Worm (Caenorhabditis elegans) whole organism, L2 larva: ENCODE results near the gene msp-55.
"Not testable (repeated sequence)": the region's sequence is repeated elsewhere in the genome, so short reads cannot be mapped to it uniquely, and the experiment has no call there.

Experiments
- C34F6.9 ChIP-seq: fragments of 150-350 bp; optimal IDR thresholded peaks from 2 replicates; lab custom pipeline; 2014; ENCODE audit warnings: missing biosample characterization, missing genetic modification characterization
- F13H6.1 ChIP-seq: sonication (generic microtip); optimal IDR thresholded peaks from 2 replicates; lab custom pipeline; 2016; ENCODE audit warnings: missing genetic modification characterization, missing compliant biosample characterization
- Y55F3AM.14 ChIP-seq: fragments of 200-800 bp; sonication (Bioruptor generic); optimal IDR thresholded peaks from 2 replicates; lab custom pipeline; 2018; ENCODE audit warnings: mild to moderate bottlenecking, missing genetic modification characterization, missing compliant biosample characterization
- alr-1 ChIP-seq: fragments of 150-350 bp; optimal IDR thresholded peaks from 2 replicates; lab custom pipeline; 2014; ENCODE audit warnings: missing biosample characterization, missing genetic modification characterization
- ama-1 ChIP-seq: fragments of 150-350 bp; optimal IDR thresholded peaks from 2 replicates; lab custom pipeline; 2018; ENCODE audit warnings: inconsistent platforms
- blmp-1 ChIP-seq: sonication (generic microtip); optimal IDR thresholded peaks from 2 replicates; lab custom pipeline; 2017; ENCODE audit warnings: missing genetic modification characterization, mild to moderate bottlenecking, missing compliant biosample characterization, antibody characterized with exemption, moderate library complexity; ENCODE audit not compliant: insufficient read depth
- crh-2 ChIP-seq: sonication (generic microtip); optimal IDR thresholded peaks from 2 replicates; lab custom pipeline; 2017; ENCODE audit warnings: missing biosample characterization, missing genetic modification characterization
- fos-1 ChIP-seq: fragments of 150-350 bp; optimal IDR thresholded peaks from 2 replicates; lab custom pipeline; 2014; ENCODE audit warnings: missing biosample characterization, missing genetic modification characterization
- gmeb-1 ChIP-seq: fragments of 150-350 bp; optimal IDR thresholded peaks from 2 replicates; lab custom pipeline; 2014; ENCODE audit warnings: missing biosample characterization, missing genetic modification characterization
- lin-13 ChIP-seq: fragments of 150-350 bp; optimal IDR thresholded peaks from 2 replicates; lab custom pipeline; 2014; ENCODE audit warnings: missing biosample characterization, missing genetic modification reagents, missing genetic modification characterization
- lin-39 ChIP-seq: fragments of 150-350 bp; optimal IDR thresholded peaks from 2 replicates; lab custom pipeline; 2014; ENCODE audit warnings: missing biosample characterization, missing genetic modification reagents, missing genetic modification characterization
- lsy-2 ChIP-seq, 2 experiments: fragments of 150-350 bp in 1 of 2; sonication (generic microtip) in 1 of 2; optimal IDR thresholded peaks; 2 replicates each; lab custom pipeline; 2014 to 2017; ENCODE audit warnings: missing biosample characterization in 2 of 2, missing genetic modification characterization in 2 of 2
- mab-5 ChIP-seq: fragments of 150-350 bp; optimal IDR thresholded peaks from 2 replicates; lab custom pipeline; 2014; ENCODE audit warnings: missing biosample characterization, missing genetic modification characterization
- mbf-1 ChIP-seq: sonication (generic microtip); optimal IDR thresholded peaks from 2 replicates; lab custom pipeline; 2017; ENCODE audit warnings: missing biosample characterization, missing genetic modification characterization
- mdl-1 ChIP-seq, 2 experiments: fragments of 150-350 bp in 1 of 2; sonication (generic microtip) in 1 of 2; optimal IDR thresholded peaks; 2 replicates each; lab custom pipeline; 2017; ENCODE audit warnings: missing biosample characterization in 2 of 2, missing genetic modification characterization in 2 of 2
- nhr-11 ChIP-seq: fragments of 150-350 bp; optimal IDR thresholded peaks from 2 replicates; lab custom pipeline; 2014; ENCODE audit warnings: missing biosample characterization, missing genetic modification characterization
- nhr-12 ChIP-seq: fragments of 150-350 bp; optimal IDR thresholded peaks from 2 replicates; lab custom pipeline; 2014; ENCODE audit warnings: missing biosample characterization, missing genetic modification characterization
- nhr-129 ChIP-seq: fragments of 150-350 bp; optimal IDR thresholded peaks from 2 replicates; lab custom pipeline; 2014; ENCODE audit warnings: missing biosample characterization, missing genetic modification characterization
- nhr-21 ChIP-seq: fragments of 150-350 bp; optimal IDR thresholded peaks from 2 replicates; lab custom pipeline; 2014; ENCODE audit warnings: missing biosample characterization, missing genetic modification characterization
- nhr-23 ChIP-seq: fragments of 150-350 bp; optimal IDR thresholded peaks from 2 replicates; lab custom pipeline; 2014; ENCODE audit warnings: missing biosample characterization, missing genetic modification reagents, missing genetic modification characterization
- nhr-25 ChIP-seq: fragments of 150-350 bp; sonication (generic microtip); optimal IDR thresholded peaks from 3 replicates; lab custom pipeline; 2014; ENCODE audit warnings: missing biosample characterization, missing genetic modification characterization
- nhr-6 ChIP-seq: fragments of 150-350 bp; optimal IDR thresholded peaks from 2 replicates; lab custom pipeline; 2014; ENCODE audit warnings: missing biosample characterization, missing genetic modification characterization
- sem-4 ChIP-seq: fragments of 150-350 bp; optimal IDR thresholded peaks from 2 replicates; lab custom pipeline; 2014; ENCODE audit warnings: missing biosample characterization, missing genetic modification reagents, missing genetic modification characterization
- skn-1 ChIP-seq: sonication (generic microtip); optimal IDR thresholded peaks from 2 replicates; lab custom pipeline; 2017; ENCODE audit warnings: missing biosample characterization, missing genetic modification characterization
- sma-3 ChIP-seq: sonication (generic microtip); optimal IDR thresholded peaks from 2 replicates; lab custom pipeline; 2016; ENCODE audit warnings: missing genetic modification reagents, missing genetic modification characterization, missing compliant biosample characterization
- sma-9 ChIP-seq, 2 experiments: fragments of 150-350 bp in 1 of 2; sonication (generic microtip) in 1 of 2; optimal IDR thresholded peaks; 2 replicates each; lab custom pipeline; 2014 to 2016; ENCODE audit warnings: missing genetic modification characterization in 2 of 2, mild to moderate bottlenecking in 1 of 2, missing biosample characterization in 1 of 2, missing compliant biosample characterization in 1 of 2, missing genetic modification reagents in 1 of 2, moderate library complexity in 1 of 2
- snpc-4 ChIP-seq: fragments of 150-350 bp; optimal IDR thresholded peaks from 2 replicates; lab custom pipeline; 2014; ENCODE audit warnings: missing biosample characterization, missing genetic modification characterization
- unc-55 ChIP-seq: fragments of 150-350 bp; sonication (generic microtip); optimal IDR thresholded peaks from 3 replicates; lab custom pipeline; 2014; ENCODE audit warnings: missing biosample characterization, missing genetic modification reagents, missing genetic modification characterization
- zag-1 ChIP-seq: fragments of 150-350 bp; optimal IDR thresholded peaks from 2 replicates; lab custom pipeline; 2014; ENCODE audit warnings: missing biosample characterization, missing genetic modification characterization
- ztf-4 ChIP-seq: fragments of 150-350 bp; optimal IDR thresholded peaks from 2 replicates; lab custom pipeline; 2014; ENCODE audit warnings: missing biosample characterization, missing genetic modification characterization

msp-55 gene

DNA sequence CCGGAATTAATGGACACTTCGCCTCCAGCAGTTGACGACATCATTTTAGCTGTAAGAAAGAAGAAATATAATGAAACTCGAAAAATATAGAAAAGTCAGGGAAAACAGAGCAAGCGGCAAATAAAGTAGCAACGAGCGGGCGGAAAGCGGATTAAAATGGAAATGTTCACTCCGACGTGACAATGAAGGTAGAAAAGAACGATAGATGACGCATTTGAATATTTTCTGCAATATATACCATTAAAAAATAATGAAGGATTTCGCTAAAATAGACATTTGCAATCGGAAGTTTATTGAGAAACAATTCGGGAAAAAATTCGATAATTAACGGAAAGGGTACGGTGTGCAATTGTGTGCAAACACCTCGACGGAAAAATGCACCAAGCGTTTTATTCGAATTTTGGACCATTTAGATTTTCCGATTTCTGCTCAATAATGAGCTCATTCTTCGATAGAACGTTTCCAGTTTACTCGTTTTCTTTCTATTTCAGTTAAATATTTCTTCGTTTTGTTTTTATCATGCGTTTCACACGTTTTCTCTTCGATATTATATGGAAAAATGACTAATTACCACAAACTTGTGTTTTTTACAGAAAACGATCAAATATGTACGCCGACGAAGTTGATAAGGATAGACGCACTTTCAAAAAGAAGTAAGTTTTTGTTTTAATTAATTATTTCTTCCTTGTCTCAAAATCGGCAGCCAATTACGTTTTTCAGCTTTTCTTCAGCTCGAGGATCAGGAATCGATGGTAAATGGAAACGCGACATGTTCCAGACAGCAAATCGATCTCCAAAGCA, 35.4 kb upstream of the msp-55 start, which contains the start of the genes snpn-1 and C02B10.4:
Gene snpn-1 (minus strand): TSS at position 51 of the 801 bp plus-strand sequence.
Gene C02B10.4 (plus strand): TSS at position 594 of the 801 bp plus-strand sequence.
- TF ChIP-seq C34F6.9 (tag; lab: Kevin White, UChicago): peak; percentile 75
- peak; percentile 37 for TF ChIP-seq sma-9 (GFP tag; optimal IDR thresholded peaks at IDR 0.05; lab: Kevin White, UChicago)
- TF ChIP-seq sma-9 (tag; optimal IDR thresholded peaks at IDR 0.05; lab: Kevin White, UChicago): no peak
- TF ChIP-seq nhr-129: peak; percentile 56
- peak; percentile 24 for TF ChIP-seq sem-4 (tag; lab: Kevin White, UChicago)
- TF ChIP-seq sma-3: no peak
- peak; percentile 54 for TF ChIP-seq crh-2 (tag; lab: Kevin White, UChicago)
- TF ChIP-seq nhr-25 (tag; lab: Kevin White, UChicago): peak; percentile 23
- TF ChIP-seq lsy-2 (tag; optimal IDR thresholded peaks at IDR 0.05; lab: Kevin White, UChicago): peak; percentile 96 to 99
- TF ChIP-seq lin-39: no peak
- no peak for TF ChIP-seq alr-1 (tag; lab: Kevin White, UChicago)
- TF ChIP-seq gmeb-1 (tag; lab: Kevin White, UChicago): peak; percentile 15
- TF ChIP-seq unc-55 (GFP tag; lab: Kevin White, UChicago): peak; percentile 85
- peak; percentile 13 for TF ChIP-seq fos-1 (tag; lab: Kevin White, UChicago)
- peak; percentile 19 for TF ChIP-seq blmp-1
- no peak for TF ChIP-seq zag-1 (tag; lab: Kevin White, UChicago)

DNA sequence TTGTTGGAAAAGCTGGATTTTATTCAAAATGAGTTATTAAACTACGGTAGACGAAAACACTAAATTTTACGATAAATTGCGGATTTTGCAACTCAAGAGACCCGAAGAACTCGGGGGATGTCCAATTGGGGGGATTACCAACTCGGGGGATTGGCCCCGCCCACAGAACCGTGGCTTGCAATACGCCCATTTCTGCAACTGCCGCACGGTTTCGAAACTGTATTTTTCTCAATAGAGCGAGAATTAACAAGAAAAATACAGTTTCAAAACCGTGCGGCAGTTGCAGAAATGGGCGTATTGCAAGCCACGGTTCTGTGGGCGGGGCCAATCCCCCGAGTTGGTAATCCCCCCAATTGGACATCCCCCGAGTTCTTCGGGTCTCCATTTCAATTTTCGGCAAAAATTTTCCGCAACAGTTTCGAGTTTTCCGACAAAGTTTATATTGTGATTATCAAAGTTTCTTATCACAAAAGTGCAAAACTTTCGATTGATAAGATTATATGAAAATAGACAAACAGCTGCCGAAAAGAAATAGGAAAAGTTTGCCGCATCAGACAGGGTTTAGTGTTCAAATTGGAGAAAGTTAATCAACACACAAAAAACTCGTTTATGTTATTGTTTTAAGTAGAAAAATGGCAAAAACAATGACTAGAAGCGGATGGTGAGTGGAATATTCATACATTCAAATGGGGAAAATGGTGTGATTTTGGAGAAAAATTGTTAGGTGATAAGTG, 34.1 kb upstream of the msp-55 start:
- TF ChIP-seq sma-9 (GFP tag; optimal IDR thresholded peaks at IDR 0.05; lab: Kevin White, UChicago): peak; percentile 59
- not testable (repeated sequence) for TF ChIP-seq sma-9 (tag; optimal IDR thresholded peaks at IDR 0.05; lab: Kevin White, UChicago)
- peak; percentile 6 for TF ChIP-seq C34F6.9 (tag; lab: Kevin White, UChicago)
- peak; percentile 23 for TF ChIP-seq F13H6.1
- TF ChIP-seq sma-3: peak; percentile 28
- TF ChIP-seq blmp-1: peak; percentile 75
- TF ChIP-seq crh-2 (tag; lab: Kevin White, UChicago): peak; percentile 11
- peak in 1 of 2 experiments; percentile 82 for TF ChIP-seq lsy-2 (tag; optimal IDR thresholded peaks at IDR 0.05; lab: Kevin White, UChicago)
- TF ChIP-seq fos-1 (tag; lab: Kevin White, UChicago): peak; percentile 58
- peak; percentile 32 for TF ChIP-seq skn-1
- peak; percentile 51 for TF ChIP-seq nhr-25 (tag; lab: Kevin White, UChicago)
- TF ChIP-seq, all 48 proteins: peak for 10; not testable (repeated sequence) for 38

DNA sequence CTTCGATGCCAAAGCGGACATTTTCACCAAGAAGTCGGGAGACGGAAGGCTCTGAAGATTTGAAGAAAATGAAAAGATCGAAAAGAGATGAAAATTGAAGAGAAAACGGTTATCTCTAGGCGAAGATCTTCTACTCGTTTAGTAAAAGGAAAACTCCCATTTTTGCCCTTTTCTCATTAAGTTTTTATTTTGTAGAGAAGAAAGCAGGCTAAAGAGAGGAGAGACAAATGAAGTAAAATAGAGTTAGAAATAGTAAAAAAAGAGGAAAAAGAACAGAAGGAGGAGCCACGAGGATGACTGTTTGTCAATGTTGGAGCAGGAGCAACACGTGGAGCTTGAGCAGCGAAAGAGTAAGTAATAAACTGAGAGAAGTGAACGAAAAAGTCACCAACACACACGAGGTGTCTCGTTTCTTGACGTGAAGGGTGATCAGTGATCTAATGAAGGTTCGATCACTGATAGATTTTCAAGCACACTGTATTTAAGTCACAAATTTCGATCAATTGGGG, 33.1 kb upstream of the msp-55 start, which contains the start of gene ivd-1:
Gene ivd-1 (minus strand): TSS at position 51 of the 509 bp plus-strand sequence.
- TF ChIP-seq fos-1 (tag; lab: Kevin White, UChicago): peak; percentile 57
- TF ChIP-seq alr-1 (tag; lab: Kevin White, UChicago): no peak
- no peak for TF ChIP-seq snpc-4 (tag; lab: Kevin White, UChicago)
- TF ChIP-seq F13H6.1: peak; percentile 28
- TF ChIP-seq mdl-1 (tag; optimal IDR thresholded peaks at IDR 0.05; lab: Kevin White, UChicago): peak in 1 of 2 experiments; percentile 58
- no peak for TF ChIP-seq Y55F3AM.14
- TF ChIP-seq nhr-6 (tag; lab: Kevin White, UChicago): no peak
- TF ChIP-seq mab-5: no peak
- TF ChIP-seq nhr-129: peak; percentile 69
- TF ChIP-seq nhr-23 (tag; lab: Kevin White, UChicago): no peak
- no peak for TF ChIP-seq lin-13 (GFP tag; lab: Kevin White, UChicago)
- TF ChIP-seq sma-9 (GFP tag; optimal IDR thresholded peaks at IDR 0.05; lab: Kevin White, UChicago): peak; percentile 34
- no peak for TF ChIP-seq sma-9 (tag; optimal IDR thresholded peaks at IDR 0.05; lab: Kevin White, UChicago)
- TF ChIP-seq ama-1 (lab: Kevin White, UChicago): no peak
- no peak for TF ChIP-seq nhr-11 (tag; lab: Kevin White, UChicago)
- peak; percentile 23 for TF ChIP-seq blmp-1
- TF ChIP-seq C34F6.9 (tag; lab: Kevin White, UChicago): peak; percentile 29
- TF ChIP-seq nhr-12: no peak
- no peak for TF ChIP-seq ztf-4 (tag; lab: Kevin White, UChicago)
- TF ChIP-seq mbf-1 (tag; lab: Kevin White, UChicago): no peak
- TF ChIP-seq nhr-21 (tag; lab: Kevin White, UChicago): no peak
- peak in 1 of 2 experiments; percentile 25 for TF ChIP-seq lsy-2 (tag; optimal IDR thresholded peaks at IDR 0.05; lab: Kevin White, UChicago)

DNA sequence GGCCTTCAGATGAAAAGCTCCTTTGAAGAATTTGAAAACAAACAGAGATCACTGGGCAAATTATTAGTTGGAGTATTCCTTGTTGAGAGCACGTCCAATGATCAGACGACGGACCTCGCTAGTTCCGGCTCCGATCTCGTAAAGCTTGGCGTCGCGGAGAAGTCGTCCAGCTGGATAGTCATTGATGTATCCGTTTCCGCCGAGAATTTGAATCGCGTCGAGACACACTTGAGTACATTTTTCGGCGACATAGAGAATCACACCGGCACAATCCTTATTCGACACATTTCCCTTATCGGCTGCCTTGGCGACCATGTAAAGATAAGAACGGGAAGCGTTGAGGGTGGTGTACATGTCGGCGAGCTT, 31.1 kb upstream of the msp-55 start:
- TF ChIP-seq sma-9 (GFP tag; optimal IDR thresholded peaks at IDR 0.05; lab: Kevin White, UChicago) (peak; percentile 18), sma-9 (tag; optimal IDR thresholded peaks at IDR 0.05; lab: Kevin White, UChicago) (no peak), snpc-4 (tag; lab: Kevin White, UChicago) (no peak)
